Worm (Caenorhabditis elegans) whole organism, mixed stage, embryonic: ENCODE results near the gene oac-7.

Experiments used
- M03D4.4 ChIP-seq: sonication (generic microtip); optimal IDR thresholded peaks from 2 replicates; lab custom pipeline; 2017; ENCODE audit warnings: mild to moderate bottlenecking, missing genetic modification characterization, missing compliant biosample characterization
- ceh-39 ChIP-seq: fragments of 150-350 bp; optimal IDR thresholded peaks from 2 replicates; lab custom pipeline; 2014; ENCODE audit warnings: missing biosample characterization, missing genetic modification characterization
- ceh-83 ChIP-seq: fragments of 200-800 bp; sonication (Bioruptor generic); optimal IDR thresholded peaks from 2 replicates; lab custom pipeline; 2018; ENCODE audit warnings: mild to moderate bottlenecking, missing genetic modification characterization, missing compliant biosample characterization
- cnd-1 ChIP-seq: fragments of 200-800 bp; sonication (Bioruptor generic); optimal IDR thresholded peaks from 2 replicates; lab custom pipeline; 2018; ENCODE audit warnings: mild to moderate bottlenecking, missing genetic modification characterization, missing compliant biosample characterization
- elt-3 ChIP-seq: fragments of 150-350 bp; optimal IDR thresholded peaks from 2 replicates; lab custom pipeline; 2014; ENCODE audit warnings: missing biosample characterization, missing genetic modification characterization
- flh-1 ChIP-seq: fragments of 200-800 bp; sonication (Bioruptor generic); optimal IDR thresholded peaks from 2 replicates; lab custom pipeline; 2018; ENCODE audit warnings: mild to moderate bottlenecking, missing genetic modification characterization, moderate library complexity, missing compliant biosample characterization
- hlh-1 ChIP-seq: fragments of 150-350 bp; optimal IDR thresholded peaks from 2 replicates; lab custom pipeline; 2014; ENCODE audit warnings: missing biosample characterization, missing genetic modification reagents, missing genetic modification characterization
- lin-13 ChIP-seq: fragments of 150-350 bp; optimal IDR thresholded peaks from 2 replicates; lab custom pipeline; 2014; ENCODE audit warnings: missing biosample characterization, missing genetic modification characterization
- lin-32 ChIP-seq: fragments of 200-800 bp; sonication (Bioruptor generic); optimal IDR thresholded peaks from 2 replicates; lab custom pipeline; 2018; ENCODE audit warnings: mild to moderate bottlenecking, missing genetic modification characterization, missing compliant biosample characterization
- lsy-2 ChIP-seq: fragments of 150-350 bp; optimal IDR thresholded peaks from 2 replicates; lab custom pipeline; 2014; ENCODE audit warnings: missing biosample characterization, missing genetic modification characterization
- mls-2 ChIP-seq: sonication (generic microtip); optimal IDR thresholded peaks from 2 replicates; lab custom pipeline; 2016; ENCODE audit warnings: mild to moderate bottlenecking, missing genetic modification characterization, moderate library complexity, missing compliant biosample characterization
- nhr-12 ChIP-seq: fragments of 150-350 bp; optimal IDR thresholded peaks from 2 replicates; lab custom pipeline; 2014; ENCODE audit warnings: missing biosample characterization, missing genetic modification characterization
- nhr-2 ChIP-seq: fragments of 150-350 bp; optimal IDR thresholded peaks from 2 replicates; lab custom pipeline; 2014; ENCODE audit warnings: missing biosample characterization, missing genetic modification characterization
- nhr-76 ChIP-seq: sonication (generic microtip); optimal IDR thresholded peaks from 2 replicates; lab custom pipeline; 2017; ENCODE audit warnings: missing biosample characterization, missing genetic modification characterization
- pha-4 ChIP-seq: fragments of 150-350 bp; optimal IDR thresholded peaks from 2 replicates; lab custom pipeline; 2018; ENCODE audit warnings: missing biosample characterization, missing genetic modification reagents, missing genetic modification characterization
- ztf-11 ChIP-seq: fragments of 150-350 bp; optimal IDR thresholded peaks from 2 replicates; lab custom pipeline; 2014; ENCODE audit warnings: missing biosample characterization, missing genetic modification characterization

Gene oac-7

ce11 chrV:16361350-16361749 is 51.7 kb downstream of the oac-7 start:
- TF ChIP-seq lin-32 (GFP tag; lab: Kevin White, UChicago) (no peak), pha-4 (tag; lab: Kevin White, UChicago) (no peak), mls-2 (tag; lab: Kevin White, UChicago) (no peak), ceh-39 (tag; lab: Kevin White, UChicago) (no peak), nhr-2 (tag; lab: Kevin White, UChicago) (no peak), nhr-12 (tag; lab: Kevin White, UChicago) (no peak), lsy-2 (tag; lab: Kevin White, UChicago) (no peak), cnd-1 (no peak), lin-13 (tag; lab: Kevin White, UChicago) (no peak), M03D4.4 (tag; lab: Kevin White, UChicago) (no peak), elt-3 (no peak), hlh-1 (tag; lab: Kevin White, UChicago) (no peak), ceh-83 (GFP tag; lab: Kevin White, UChicago) (no peak), ztf-11 (tag; lab: Kevin White, UChicago) (no peak), nhr-76 (tag; lab: Kevin White, UChicago) (no peak), flh-1 (GFP tag; lab: Kevin White, UChicago) (no peak)
